Worm (Caenorhabditis elegans) whole organism, mixed stage, embryonic: Measurements from ENCODE around the gene str-30.

Experiments used
- bed-3 ChIP-seq: fragments of 200-800 bp; sonication (Bioruptor generic); optimal IDR thresholded peaks from 3 replicates; lab custom pipeline; 2018; ENCODE audit warnings: mild to moderate bottlenecking, missing genetic modification characterization, moderate library complexity, missing compliant biosample characterization
- ceh-83 ChIP-seq: fragments of 200-800 bp; sonication (Bioruptor generic); optimal IDR thresholded peaks from 2 replicates; lab custom pipeline; 2018; ENCODE audit warnings: mild to moderate bottlenecking, missing genetic modification characterization, missing compliant biosample characterization
- cnd-1 ChIP-seq: fragments of 200-800 bp; sonication (Bioruptor generic); optimal IDR thresholded peaks from 2 replicates; lab custom pipeline; 2018; ENCODE audit warnings: mild to moderate bottlenecking, missing genetic modification characterization, missing compliant biosample characterization
- elt-1 ChIP-seq: sonication (generic microtip); optimal IDR thresholded peaks from 2 replicates; lab custom pipeline; 2017; ENCODE audit warnings: missing genetic modification characterization, mild to moderate bottlenecking, missing compliant biosample characterization, antibody characterized with exemption, moderate library complexity, borderline replicate concordance; ENCODE audit not compliant: insufficient read depth
- elt-3 ChIP-seq: fragments of 150-350 bp; optimal IDR thresholded peaks from 2 replicates; lab custom pipeline; 2014; ENCODE audit warnings: missing biosample characterization, missing genetic modification characterization
- lin-13 ChIP-seq: fragments of 150-350 bp; optimal IDR thresholded peaks from 2 replicates; lab custom pipeline; 2014; ENCODE audit warnings: missing biosample characterization, missing genetic modification characterization
- mls-2 ChIP-seq: sonication (generic microtip); optimal IDR thresholded peaks from 2 replicates; lab custom pipeline; 2016; ENCODE audit warnings: mild to moderate bottlenecking, missing genetic modification characterization, moderate library complexity, missing compliant biosample characterization
- nhr-2 ChIP-seq: fragments of 150-350 bp; optimal IDR thresholded peaks from 2 replicates; lab custom pipeline; 2014; ENCODE audit warnings: missing biosample characterization, missing genetic modification characterization
- pha-4 ChIP-seq: fragments of 150-350 bp; optimal IDR thresholded peaks from 2 replicates; lab custom pipeline; 2018; ENCODE audit warnings: missing biosample characterization, missing genetic modification reagents, missing genetic modification characterization
- snpc-4 ChIP-seq: fragments of 150-350 bp; optimal IDR thresholded peaks from 2 replicates; lab custom pipeline; 2014; ENCODE audit warnings: missing biosample characterization, missing genetic modification characterization
- unc-120 ChIP-seq: sonication (generic microtip); optimal IDR thresholded peaks from 2 replicates; lab custom pipeline; 2017; ENCODE audit warnings: missing genetic modification characterization, missing compliant biosample characterization; ENCODE audit not compliant: poor library complexity, severe bottlenecking
- unc-39 ChIP-seq: fragments of 150-350 bp; optimal IDR thresholded peaks from 2 replicates; lab custom pipeline; 2014; ENCODE audit warnings: missing biosample characterization, missing genetic modification characterization
- ztf-11 ChIP-seq: fragments of 150-350 bp; optimal IDR thresholded peaks from 2 replicates; lab custom pipeline; 2014; ENCODE audit warnings: missing biosample characterization, missing genetic modification characterization

DNA sequence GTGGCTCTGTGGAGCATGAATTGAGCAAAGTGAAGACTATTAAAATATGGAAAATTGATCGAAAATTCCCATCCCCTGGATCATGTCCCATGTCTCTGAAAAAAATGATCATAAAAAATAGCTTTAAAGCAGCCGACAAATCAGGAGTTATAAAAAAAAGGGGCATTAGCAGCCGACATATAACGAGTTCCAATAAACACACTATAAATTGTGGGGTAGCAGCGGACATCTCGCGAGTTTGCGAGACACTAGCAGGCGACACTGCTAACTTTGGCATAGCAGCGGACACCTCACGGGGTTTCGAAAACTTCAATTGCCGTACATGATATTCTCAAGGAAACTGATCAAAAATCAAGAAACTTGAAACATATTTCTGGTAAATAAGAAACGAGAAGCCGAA lies 14.4 kb downstream of the str-30 start, which contains the start of gene hpo-36:
- TF ChIP-seq elt-3 (tag; lab: Kevin White, UChicago) = no peak
- TF ChIP-seq ztf-11 (tag; lab: Kevin White, UChicago) = no peak
- no peak for TF ChIP-seq cnd-1 (tag; lab: Kevin White, UChicago)
- TF ChIP-seq lin-13 (tag; lab: Kevin White, UChicago) = no peak
- no peak for TF ChIP-seq unc-39 (tag; lab: Kevin White, UChicago)
- no peak for TF ChIP-seq unc-120 (tag; lab: Kevin White, UChicago)
- no peak for TF ChIP-seq bed-3
- TF ChIP-seq pha-4 (tag; lab: Kevin White, UChicago) = no peak
- no peak for TF ChIP-seq nhr-2 (tag; lab: Kevin White, UChicago)
- no peak for TF ChIP-seq snpc-4 (tag; lab: Kevin White, UChicago)
- no peak for TF ChIP-seq mls-2 (tag; lab: Kevin White, UChicago)
- no peak for TF ChIP-seq elt-1 (tag; lab: Kevin White, UChicago)
- TF ChIP-seq ceh-83 (GFP tag; lab: Kevin White, UChicago) = no peak
